Fruit fly (Drosophila melanogaster): ENCODE results near the gene CG10565.

CG10565 gene

dm6 chr3L:21136253-21136652, at the start of gene CG10565:
TSS of gene CG10565 (minus strand) at chr3L:21136353.
- no peak for TF ChIP-seq HLH106 (tag; optimal IDR thresholded peaks at IDR 0.05)
- no peak for TF ChIP-seq dsf (GFP tag; optimal IDR thresholded peaks at IDR 0.05; ENCODE audit: borderline replicate concordance)
- no peak for TF ChIP-seq br (GFP tag; optimal IDR thresholded peaks at IDR 0.05)
- TF ChIP-seq Rel (GFP tag; optimal IDR thresholded peaks at IDR 0.05): no peak
- TF ChIP-seq Rel (tag; optimal IDR thresholded peaks at IDR 0.05): no peak
- TF ChIP-seq ey (GFP tag; optimal IDR thresholded peaks at IDR 0.05): no peak
- TF ChIP-seq sage (GFP tag; optimal IDR thresholded peaks at IDR 0.05): no peak
- TF ChIP-seq foxo (GFP tag; optimal IDR thresholded peaks at IDR 0.05): no peak
- no peak for TF ChIP-seq pan (optimal IDR thresholded peaks at IDR 0.05)
- TF ChIP-seq woc (GFP tag; optimal IDR thresholded peaks at IDR 0.05): no peak
- TF ChIP-seq Sp1 (GFP tag; optimal IDR thresholded peaks at IDR 0.05): no peak
- no peak for TF ChIP-seq tai (GFP tag; optimal IDR thresholded peaks at IDR 0.05)
- TF ChIP-seq CrebA (GFP tag; optimal IDR thresholded peaks at IDR 0.05; ENCODE audit: borderline replicate concordance): no peak

- no peak for TF ChIP-seq foxo (GFP tag; optimal IDR thresholded peaks at IDR 0.05)
- TF ChIP-seq br (GFP tag; optimal IDR thresholded peaks at IDR 0.05): no peak
- TF ChIP-seq woc (GFP tag; optimal IDR thresholded peaks at IDR 0.05): no peak
- TF ChIP-seq Hr83 (GFP tag; optimal IDR thresholded peaks at IDR 0.05; ENCODE audit: poor library complexity, severe bottlenecking): no peak
- TF ChIP-seq Hnf4 (GFP tag; optimal IDR thresholded peaks at IDR 0.05): no peak
- TF ChIP-seq h (GFP tag; optimal IDR thresholded peaks at IDR 0.05): no peak
- no peak for TF ChIP-seq dmrt93B (GFP tag; optimal IDR thresholded peaks at IDR 0.05)
- TF ChIP-seq Dfd (GFP tag; optimal IDR thresholded peaks at IDR 0.05): no peak
- no peak for TF ChIP-seq CG32264 (GFP tag; optimal IDR thresholded peaks at IDR 0.05)
- TF ChIP-seq tai (GFP tag; optimal IDR thresholded peaks at IDR 0.05): no peak
- no peak for TF ChIP-seq pan (optimal IDR thresholded peaks at IDR 0.05)
- TF ChIP-seq Vsx2 (GFP tag; optimal IDR thresholded peaks at IDR 0.05; ENCODE audit: partially characterized antibody): no peak
- no peak for TF ChIP-seq ey (GFP tag; optimal IDR thresholded peaks at IDR 0.05)
- no peak for TF ChIP-seq HLH106 (tag; optimal IDR thresholded peaks at IDR 0.05)
- no peak for TF ChIP-seq dsf (GFP tag; optimal IDR thresholded peaks at IDR 0.05; ENCODE audit: borderline replicate concordance)
- TF ChIP-seq rgr (GFP tag; optimal IDR thresholded peaks at IDR 0.05): no peak
- TF ChIP-seq usp (GFP tag; optimal IDR thresholded peaks at IDR 0.05): no peak
- no peak for TF ChIP-seq fru (GFP tag; optimal IDR thresholded peaks at IDR 0.05)
Observed at dm6 chr3L:21185622-21186021, 49.5 kb upstream of the CG10565 start.

dm6 chr3L:21176935-21177581, 40.9 kb upstream of the CG10565 start:
- TF ChIP-seq lola (GFP tag; optimal IDR thresholded peaks at IDR 0.05) (no peak), dmrt93B (GFP tag; optimal IDR thresholded peaks at IDR 0.05) (peak; percentile 19), sv (GFP tag; optimal IDR thresholded peaks at IDR 0.05) (peak; percentile 53), ey (GFP tag; optimal IDR thresholded peaks at IDR 0.05) (peak; percentile 61), Hnf4 (GFP tag; optimal IDR thresholded peaks at IDR 0.05) (no peak), woc (GFP tag; optimal IDR thresholded peaks at IDR 0.05) (peak; percentile 31), fru (GFP tag; optimal IDR thresholded peaks at IDR 0.05) (peak; percentile 62), Sp1 (GFP tag; optimal IDR thresholded peaks at IDR 0.05) (peak; percentile 41), dsf (GFP tag; optimal IDR thresholded peaks at IDR 0.05; ENCODE audit: borderline replicate concordance) (no peak), Jra (GFP tag; optimal IDR thresholded peaks at IDR 0.05) (no peak), h (GFP tag; optimal IDR thresholded peaks at IDR 0.05) (peak; percentile 73), rgr (GFP tag; optimal IDR thresholded peaks at IDR 0.05) (peak; percentile 77), dl (GFP tag; optimal IDR thresholded peaks at IDR 0.05; ENCODE audit: insufficient read depth in 1 of 2, partially characterized antibody in 2 of 2) (no peak), Vsx2 (GFP tag; optimal IDR thresholded peaks at IDR 0.05; ENCODE audit: partially characterized antibody) (no peak), foxo (GFP tag; optimal IDR thresholded peaks at IDR 0.05) (peak in 1 of 2 experiments; percentile 68), CrebA (GFP tag; optimal IDR thresholded peaks at IDR 0.05; ENCODE audit: borderline replicate concordance) (no peak), N (GFP tag; optimal IDR thresholded peaks at IDR 0.05) (no peak), Dif (GFP tag; optimal IDR thresholded peaks at IDR 0.05; ENCODE audit: partially characterized antibody) (no peak), psq (GFP tag; optimal IDR thresholded peaks at IDR 0.05) (no peak), CG9705 (GFP tag; optimal IDR thresholded peaks at IDR 0.05) (no peak), Dfd (GFP tag; optimal IDR thresholded peaks at IDR 0.05) (no peak), Rel (GFP tag; optimal IDR thresholded peaks at IDR 0.05) (no peak), Rel (tag; optimal IDR thresholded peaks at IDR 0.05) (no peak), brk (GFP tag; optimal IDR thresholded peaks at IDR 0.05) (peak; percentile 38), br (GFP tag; optimal IDR thresholded peaks at IDR 0.05) (peak; percentile 47), OdsH (GFP tag; optimal IDR thresholded peaks at IDR 0.05) (peak; percentile 66), HLH106 (tag; optimal IDR thresholded peaks at IDR 0.05) (peak; percentile 64), Hr83 (GFP tag; optimal IDR thresholded peaks at IDR 0.05; ENCODE audit: poor library complexity, severe bottlenecking) (no peak), usp (GFP tag; optimal IDR thresholded peaks at IDR 0.05) (no peak), Mio (GFP tag; optimal IDR thresholded peaks at IDR 0.05) (no peak), pan (optimal IDR thresholded peaks at IDR 0.05) (no peak), CG32264 (GFP tag; optimal IDR thresholded peaks at IDR 0.05) (no peak)
